Worm (Caenorhabditis elegans) whole organism, late embryonic: ENCODE measurements around the gene trcs-1.

Experiments used
- ets-4 ChIP-seq: sonication (generic microtip); optimal IDR thresholded peaks from 2 replicates; lab custom pipeline; 2016; ENCODE audit warnings: missing genetic modification characterization, missing compliant biosample characterization
- tbx-2 ChIP-seq: sonication (generic microtip); optimal IDR thresholded peaks from 2 replicates; lab custom pipeline; 2016; ENCODE audit warnings: missing genetic modification characterization, missing compliant biosample characterization
- ttx-3 ChIP-seq: sonication (generic microtip); optimal IDR thresholded peaks from 2 replicates; lab custom pipeline; 2016; ENCODE audit warnings: missing genetic modification reagents, missing genetic modification characterization, missing compliant biosample characterization
- unc-55 ChIP-seq: sonication (generic microtip); optimal IDR thresholded peaks from 2 replicates; lab custom pipeline; 2017; ENCODE audit warnings: missing biosample characterization, missing genetic modification reagents, missing genetic modification characterization

- no peak for TF ChIP-seq tbx-2 (tag; lab: Kevin White, UChicago)
- TF ChIP-seq ets-4 (tag; lab: Kevin White, UChicago) = no peak
- no peak for TF ChIP-seq ttx-3
- no peak for TF ChIP-seq unc-55 (GFP tag; lab: Kevin White, UChicago)
Observed at ce11 chrIV:9588784-9589457, at the start of gene trcs-1.
